Fruit fly (Drosophila melanogaster) whole organism, embryonic: Measurements from ENCODE around the gene cbt.

Experiments
- CG10267 ChIP-seq: fragments of 200-800 bp; sonication (Bioruptor generic); optimal IDR thresholded peaks from 2 replicates; lab custom pipeline; 2018; ENCODE audit warnings: missing biosample characterization, mild to moderate bottlenecking, missing genetic modification characterization, moderate library complexity
- CG10654 ChIP-seq: fragments of 200-800 bp; sonication (Bioruptor generic); optimal IDR thresholded peaks from 2 replicates; lab custom pipeline; 2016; ENCODE audit warnings: missing biosample characterization, missing genetic modification characterization
- CG1529 ChIP-seq: fragments of 200-800 bp; sonication (Bioruptor generic); optimal IDR thresholded peaks from 3 replicates; lab custom pipeline; 2018; ENCODE audit warnings: missing biosample characterization, missing genetic modification characterization
- CG16813 ChIP-seq: fragments of 200-800 bp; sonication (Bioruptor generic); IDR thresholded peaks from 3 replicates; pipeline ENCODE4 v1.3.6; 2022; ENCODE audit warnings: missing biosample characterization, missing genetic modification characterization; ENCODE audit not compliant: partially characterized antibody
- CG17186 ChIP-seq: fragments of 200-800 bp; sonication (Bioruptor generic); optimal IDR thresholded peaks from 3 replicates; lab custom pipeline; 2017; ENCODE audit warnings: missing biosample characterization, missing genetic modification reagents, missing genetic modification characterization
- CG18619 ChIP-seq: fragments of 200-800 bp; sonication (Bioruptor generic); optimal IDR thresholded peaks from 3 replicates; lab custom pipeline; 2017; ENCODE audit warnings: missing biosample characterization, mild to moderate bottlenecking, missing genetic modification characterization
- CG2202 ChIP-seq: fragments of 200-800 bp; sonication (Bioruptor generic); optimal IDR thresholded peaks from 2 replicates; lab custom pipeline; 2018; ENCODE audit warnings: missing biosample characterization, mild to moderate bottlenecking, missing genetic modification characterization
- CG2678 ChIP-seq: fragments of 200-800 bp; sonication (Bioruptor generic); optimal IDR thresholded peaks from 3 replicates; lab custom pipeline; 2019; ENCODE audit warnings: missing biosample characterization, mild to moderate bottlenecking, missing genetic modification characterization, moderate library complexity
- CG2712 ChIP-seq: fragments of 200-800 bp; optimal IDR thresholded peaks from 3 replicates; lab custom pipeline; 2019; ENCODE audit warnings: missing biosample characterization, mild to moderate bottlenecking, missing genetic modification characterization, moderate library complexity
- CG3281 ChIP-seq: fragments of 200-800 bp; sonication (Bioruptor generic); optimal IDR thresholded peaks from 3 replicates; lab custom pipeline; 2017; ENCODE audit warnings: missing biosample characterization, mild to moderate bottlenecking, missing genetic modification characterization
- CG33213 ChIP-seq: fragments of 200-800 bp; sonication (Bioruptor generic); optimal IDR thresholded peaks from 3 replicates; lab custom pipeline; 2016; ENCODE audit warnings: missing biosample characterization, missing genetic modification characterization
- CG33557 ChIP-seq: fragments of 200-800 bp; sonication (Bioruptor generic); optimal IDR thresholded peaks from 2 replicates; lab custom pipeline; 2019; ENCODE audit warnings: missing biosample characterization, mild to moderate bottlenecking, missing genetic modification characterization, moderate library complexity
- CG4328 ChIP-seq: fragments of 200-800 bp; sonication (Bioruptor generic); optimal IDR thresholded peaks from 3 replicates; lab custom pipeline; 2017; ENCODE audit warnings: missing biosample characterization, missing genetic modification reagents, missing genetic modification characterization
- CG4424 ChIP-seq: fragments of 200-800 bp; sonication (Bioruptor generic); optimal IDR thresholded peaks from 3 replicates; lab custom pipeline; 2016; ENCODE audit warnings: missing biosample characterization, missing genetic modification characterization
- CG4617 ChIP-seq: fragments of 200-800 bp; sonication (Bioruptor generic); optimal IDR thresholded peaks from 3 replicates; lab custom pipeline; 2016; ENCODE audit warnings: missing biosample characterization, missing genetic modification characterization, borderline replicate concordance
- CG4707 ChIP-seq: fragments of 200-800 bp; sonication (Bioruptor generic); optimal IDR thresholded peaks from 2 replicates; lab custom pipeline; 2018; ENCODE audit warnings: missing biosample characterization, mild to moderate bottlenecking, missing genetic modification characterization, moderate library complexity
- CG6854 ChIP-seq: fragments of 200-800 bp; sonication (Bioruptor generic); optimal IDR thresholded peaks from 3 replicates; lab custom pipeline; 2017; ENCODE audit warnings: missing biosample characterization, mild to moderate bottlenecking, missing genetic modification characterization
- CG7372 ChIP-seq: fragments of 200-800 bp; sonication (Bioruptor generic); IDR thresholded peaks from 2 replicates; pipeline ENCODE4 v1.3.6; 2022; ENCODE audit warnings: missing biosample characterization, missing genetic modification characterization
- CG7556 ChIP-seq: fragments of 200-800 bp; sonication (Bioruptor generic); optimal IDR thresholded peaks from 2 replicates; lab custom pipeline; 2017; ENCODE audit warnings: missing biosample characterization, mild to moderate bottlenecking, missing genetic modification characterization
- CG8388 ChIP-seq: fragments of 200-800 bp; sonication (Bioruptor generic); optimal IDR thresholded peaks from 2 replicates; lab custom pipeline; 2019; ENCODE audit warnings: missing biosample characterization, mild to moderate bottlenecking, missing genetic modification characterization, moderate library complexity
- CG8924 ChIP-seq: fragments of 200-800 bp; optimal IDR thresholded peaks from 3 replicates; lab custom pipeline; 2019; ENCODE audit warnings: missing biosample characterization, mild to moderate bottlenecking, missing genetic modification characterization, moderate library complexity
- CG9609 ChIP-seq: fragments of 200-800 bp; sonication (Bioruptor generic); optimal IDR thresholded peaks from 3 replicates; lab custom pipeline; 2016; ENCODE audit warnings: missing biosample characterization, missing genetic modification characterization
- CTCF ChIP-seq: fragments of 200-800 bp; sonication (Bioruptor generic); optimal IDR thresholded peaks from 2 replicates; lab custom pipeline; 2017; ENCODE audit warnings: missing biosample characterization, mild to moderate bottlenecking, missing genetic modification characterization, moderate library complexity
- Dref ChIP-seq: fragments of 200-800 bp; sonication (Bioruptor generic); IDR thresholded peaks from 2 replicates; pipeline ENCODE4 v1.3.6; 2022; ENCODE audit warnings: missing biosample characterization, missing genetic modification characterization
- Elba2 ChIP-seq: fragments of 200-800 bp; sonication (Bioruptor generic); optimal IDR thresholded peaks from 3 replicates; lab custom pipeline; 2016; ENCODE audit warnings: missing biosample characterization, missing genetic modification characterization
- H2.0 ChIP-seq: fragments of 200-800 bp; sonication (Bioruptor generic); IDR thresholded peaks from 2 replicates; pipeline ENCODE4 v1.3.6; 2022; ENCODE audit warnings: missing biosample characterization, missing genetic modification characterization
- HmgD ChIP-seq: fragments of 200-800 bp; sonication (Bioruptor generic); optimal IDR thresholded peaks from 3 replicates; lab custom pipeline; 2016; ENCODE audit warnings: missing biosample characterization, missing genetic modification characterization
- Mrtf ChIP-seq: fragments of 200-800 bp; sonication (Bioruptor generic); IDR thresholded peaks from 3 replicates; pipeline ENCODE4 v1.3.6; 2022; ENCODE audit warnings: missing biosample characterization, missing genetic modification characterization
- Nf-YC ChIP-seq: fragments of 200-800 bp; optimal IDR thresholded peaks from 3 replicates; lab custom pipeline; 2019; ENCODE audit warnings: missing biosample characterization, mild to moderate bottlenecking, missing genetic modification characterization, moderate library complexity
- Optix ChIP-seq: fragments of 200-800 bp; sonication (Bioruptor generic); IDR thresholded peaks from 3 replicates; pipeline ENCODE4 v1.3.6; 2022; ENCODE audit warnings: missing biosample characterization, missing genetic modification characterization
- PHDP ChIP-seq: fragments of 200-800 bp; sonication (Bioruptor generic); optimal IDR thresholded peaks from 3 replicates; lab custom pipeline; 2018; ENCODE audit warnings: missing biosample characterization, mild to moderate bottlenecking, missing genetic modification characterization, moderate library complexity
- Six4 ChIP-seq: fragments of 200-800 bp; sonication (Bioruptor generic); optimal IDR thresholded peaks from 2 replicates; lab custom pipeline; 2016; ENCODE audit warnings: missing biosample characterization, missing genetic modification characterization
- Xrp1 ChIP-seq: fragments of 200-800 bp; sonication (Bioruptor generic); IDR thresholded peaks from 2 replicates; pipeline ENCODE4 v1.3.6; 2022; ENCODE audit warnings: missing biosample characterization, missing genetic modification characterization
- ap ChIP-seq: fragments of 200-800 bp; sonication (Bioruptor generic); IDR thresholded peaks from 2 replicates; pipeline ENCODE4 v1.3.6; 2022; ENCODE audit warnings: missing biosample characterization, missing genetic modification characterization
- ato ChIP-seq: fragments of 200-800 bp; sonication (Bioruptor generic); IDR thresholded peaks from 2 replicates; pipeline ENCODE4 v1.3.6; 2022; ENCODE audit warnings: missing biosample characterization, missing genetic modification characterization; ENCODE audit not compliant: partially characterized antibody
- az2 ChIP-seq: fragments of 200-800 bp; sonication (Bioruptor generic); optimal IDR thresholded peaks from 3 replicates; lab custom pipeline; 2016; ENCODE audit warnings: missing biosample characterization, missing genetic modification characterization
- bsh ChIP-seq, 2 experiments: fragments of 200-800 bp; sonication (Bioruptor generic); optimal IDR thresholded peaks; 2 replicates each; lab custom pipeline; 2017 to 2018; ENCODE audit warnings: mild to moderate bottlenecking in 2 of 2, missing biosample characterization in 2 of 2, missing genetic modification characterization in 2 of 2, moderate library complexity in 1 of 2
- corto ChIP-seq: fragments of 200-800 bp; sonication (Bioruptor generic); optimal IDR thresholded peaks from 2 replicates; lab custom pipeline; 2016; ENCODE audit warnings: missing biosample characterization, mild to moderate bottlenecking, missing genetic modification characterization, moderate library complexity
- croc ChIP-seq: fragments of 200-800 bp; sonication (Bioruptor generic); conservative IDR thresholded peaks from 3 replicates; pipeline ENCODE4 v1.3.6; 2022; ENCODE audit warnings: missing biosample characterization, missing genetic modification characterization
- esg ChIP-seq: fragments of 200-800 bp; sonication (Bioruptor generic); conservative IDR thresholded peaks from 2 replicates; pipeline ENCODE4 v1.3.6; 2022; ENCODE audit warnings: missing biosample characterization, missing genetic modification characterization
- fru ChIP-seq: fragments of >200 bp; optimal IDR thresholded peaks from 2 replicates; lab custom pipeline; 2017
- gro ChIP-seq: fragments of 200-800 bp; sonication (Bioruptor generic); optimal IDR thresholded peaks from 2 replicates; lab custom pipeline; 2016; ENCODE audit warnings: missing biosample characterization, missing genetic modification characterization
- lola ChIP-seq, 3 experiments: fragments of >200 bp in 2 of 3; fragments of 200-800 bp in 1 of 3; sonication (Bioruptor generic) in 1 of 3; optimal IDR thresholded peaks; 2 replicates each; lab custom pipeline; 2017 to 2019; ENCODE audit warnings: missing biosample characterization in 3 of 3, missing genetic modification characterization in 3 of 3, mild to moderate bottlenecking in 1 of 3, moderate library complexity in 1 of 3
- mam ChIP-seq: fragments of 200-800 bp; sonication (Bioruptor generic); optimal IDR thresholded peaks from 3 replicates; lab custom pipeline; 2016; ENCODE audit warnings: missing biosample characterization, missing genetic modification characterization
- phol ChIP-seq: fragments of 200-800 bp; sonication (Bioruptor generic); optimal IDR thresholded peaks from 3 replicates; lab custom pipeline; 2018; ENCODE audit warnings: missing biosample characterization, mild to moderate bottlenecking, missing genetic modification characterization, moderate library complexity
- psq ChIP-seq: fragments of 200-800 bp; sonication (Bioruptor generic); optimal IDR thresholded peaks from 2 replicates; lab custom pipeline; 2017; ENCODE audit warnings: missing biosample characterization, missing genetic modification characterization
- sim ChIP-seq: fragments of 200-800 bp; sonication (Bioruptor generic); IDR thresholded peaks from 2 replicates; pipeline ENCODE4 v1.3.6; 2022; ENCODE audit warnings: missing biosample characterization, missing genetic modification characterization
- toy ChIP-seq: fragments of 200-800 bp; sonication (Bioruptor generic); IDR thresholded peaks from 2 replicates; pipeline ENCODE4 v1.3.6; 2022; ENCODE audit warnings: missing biosample characterization, missing genetic modification characterization
- trem ChIP-seq: fragments of 200-800 bp; optimal IDR thresholded peaks from 3 replicates; lab custom pipeline; 2019; ENCODE audit warnings: missing biosample characterization, mild to moderate bottlenecking, missing genetic modification characterization, moderate library complexity
- zf30C ChIP-seq: fragments of 200-800 bp; sonication (Bioruptor generic); optimal IDR thresholded peaks from 3 replicates; lab custom pipeline; 2018; ENCODE audit warnings: missing biosample characterization, mild to moderate bottlenecking, missing genetic modification characterization

Gene cbt

dm6 chr2L:440638-441454, 38.6 kb downstream of the cbt start (continued):
- TF ChIP-seq psq (GFP tag; lab: Kevin White, UChicago) = peak; percentile 34
- TF ChIP-seq CG7556 (GFP tag; lab: Kevin White, UChicago) = peak; percentile 65
- TF ChIP-seq CG18619 (GFP tag; lab: Kevin White, UChicago) = peak; percentile 9
- TF ChIP-seq trem (tag; lab: Kevin White, UChicago) = peak; percentile 70
- TF ChIP-seq Elba2 (GFP tag; lab: Kevin White, UChicago) = no peak
- peak; percentile 78 for TF ChIP-seq Xrp1 (GFP tag; lab: Robert Waterston, UW)
- no peak for TF ChIP-seq toy
- TF ChIP-seq az2 (GFP tag; lab: Kevin White, UChicago) = peak; percentile 30
- no peak for TF ChIP-seq CG33213 (GFP tag; lab: Kevin White, UChicago)
- TF ChIP-seq ap (GFP tag; lab: Robert Waterston, UW) = no peak
- TF ChIP-seq CG4617 (GFP tag; lab: Kevin White, UChicago) = no peak
- no peak for TF ChIP-seq CG10654 (GFP tag; lab: Kevin White, UChicago)
- TF ChIP-seq Nf-YC (tag; lab: Kevin White, UChicago) = no peak
- no peak for TF ChIP-seq Dref (GFP tag; lab: Robert Waterston, UW)
- peak; percentile 17; the same call in 1 of the 2 replicates for TF ChIP-seq esg
- no peak for TF ChIP-seq CG7372 (GFP tag; lab: Robert Waterston, UW)
- TF ChIP-seq PHDP (tag; lab: Kevin White, UChicago) = peak; percentile 14
- no peak for TF ChIP-seq sim
- TF ChIP-seq CG2712 (tag; lab: Kevin White, UChicago) = peak; percentile 88
- no peak for TF ChIP-seq CG16813 (GFP tag; lab: Robert Waterston, UW)
- TF ChIP-seq Mrtf (GFP tag; lab: Robert Waterston, UW) = no peak
- TF ChIP-seq CG17186 (GFP tag; lab: Kevin White, UChicago) = no peak
- no peak for TF ChIP-seq fru (lab: Kevin White, UChicago)
- TF ChIP-seq gro (GFP tag; lab: Kevin White, UChicago) = no peak
- peak; percentile 66 for TF ChIP-seq croc
- no peak for TF ChIP-seq CG4328
- no peak for TF ChIP-seq CG3281 (GFP tag; lab: Kevin White, UChicago)
- TF ChIP-seq CG2678 = peak; percentile 35
- TF ChIP-seq CG2202 (tag; lab: Kevin White, UChicago) = peak; percentile 58
- no peak for TF ChIP-seq mam
- no peak for TF ChIP-seq HmgD (GFP tag; lab: Kevin White, UChicago)
- TF ChIP-seq CG10267 (tag; lab: Kevin White, UChicago) = peak; percentile 77
- peak; percentile 43 for TF ChIP-seq CG1529 (GFP tag; lab: Kevin White, UChicago)
- TF ChIP-seq phol (tag; lab: Kevin White, UChicago) = peak; percentile 79
- TF ChIP-seq Optix (GFP tag; lab: Robert Waterston, UW) = peak; percentile 29; the same call in 1 of the 3 replicates
- peak; percentile 67 for TF ChIP-seq CG8924 (tag; lab: Kevin White, UChicago)
- TF ChIP-seq lola (GFP tag; optimal IDR thresholded peaks at IDR 0.05; lab: Kevin White, UChicago) = peak in 1 of 3 experiments; percentile 95
- no peak for TF ChIP-seq H2.0 (GFP tag; lab: Robert Waterston, UW)
- TF ChIP-seq bsh (GFP tag; optimal IDR thresholded peaks at IDR 0.05; lab: Kevin White, UChicago) = peak; percentile 71 to 85
- no peak for TF ChIP-seq CG6854 (GFP tag; lab: Kevin White, UChicago)
- TF ChIP-seq zf30C (GFP tag; lab: Kevin White, UChicago) = no peak
- TF ChIP-seq corto (GFP tag; lab: Kevin White, UChicago) = peak; percentile 66
- TF ChIP-seq CG9609 (GFP tag; lab: Kevin White, UChicago) = no peak
- peak; percentile 32 for TF ChIP-seq Six4 (GFP tag; lab: Kevin White, UChicago)
- TF ChIP-seq ato (GFP tag; lab: Robert Waterston, UW) = no peak
- no peak for TF ChIP-seq CG4707
- no peak for TF ChIP-seq CTCF (GFP tag; lab: Kevin White, UChicago)
- peak; percentile 60 for TF ChIP-seq CG4424 (GFP tag; lab: Kevin White, UChicago)
- peak; percentile 84 for TF ChIP-seq CG33557
- TF ChIP-seq CG8388 = peak; percentile 58
